Worm (Caenorhabditis elegans) whole organism, L4/young adult: ENCODE results near the gene rab-7.

ENCODE experiments used
- W03F9.2 ChIP-seq: fragments of 150-350 bp; optimal IDR thresholded peaks from 2 replicates; lab custom pipeline; 2014; ENCODE audit warnings: missing biosample characterization, missing genetic modification characterization
- dao-5 ChIP-seq: sonication (generic microtip); optimal IDR thresholded peaks from 2 replicates; lab custom pipeline; 2016; ENCODE audit warnings: missing genotype, missing genetic modification characterization, moderate library complexity, missing compliant biosample characterization
- him-1 ChIP-seq: sonication (generic microtip); optimal IDR thresholded peaks from 2 replicates; lab custom pipeline; 2016; ENCODE audit warnings: missing genotype, missing genetic modification reagents, missing genetic modification characterization, missing compliant biosample characterization

The rab-7 gene

DNA sequence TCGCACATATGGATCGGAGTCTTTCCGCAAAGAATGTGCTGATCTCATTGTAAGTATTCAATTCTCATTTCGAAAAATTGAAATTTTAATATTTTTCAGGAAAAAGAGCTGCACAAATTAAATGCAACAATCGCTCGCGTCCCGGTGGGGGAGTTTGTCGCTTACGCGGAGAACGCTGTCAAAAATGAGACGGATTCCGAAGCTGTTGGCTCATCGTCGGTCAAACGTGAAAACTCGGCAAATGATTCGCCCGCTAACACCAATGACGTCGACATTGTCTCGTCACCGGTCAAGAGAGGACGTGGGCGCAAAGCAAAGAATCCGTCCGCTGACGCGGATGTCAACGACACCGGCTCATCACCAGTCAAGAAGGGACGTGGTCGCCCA is 50.2 kb downstream of the rab-7 start:
- no peak for TF ChIP-seq W03F9.2
- TF ChIP-seq dao-5 = no peak
- TF ChIP-seq him-1 = no peak

DNA sequence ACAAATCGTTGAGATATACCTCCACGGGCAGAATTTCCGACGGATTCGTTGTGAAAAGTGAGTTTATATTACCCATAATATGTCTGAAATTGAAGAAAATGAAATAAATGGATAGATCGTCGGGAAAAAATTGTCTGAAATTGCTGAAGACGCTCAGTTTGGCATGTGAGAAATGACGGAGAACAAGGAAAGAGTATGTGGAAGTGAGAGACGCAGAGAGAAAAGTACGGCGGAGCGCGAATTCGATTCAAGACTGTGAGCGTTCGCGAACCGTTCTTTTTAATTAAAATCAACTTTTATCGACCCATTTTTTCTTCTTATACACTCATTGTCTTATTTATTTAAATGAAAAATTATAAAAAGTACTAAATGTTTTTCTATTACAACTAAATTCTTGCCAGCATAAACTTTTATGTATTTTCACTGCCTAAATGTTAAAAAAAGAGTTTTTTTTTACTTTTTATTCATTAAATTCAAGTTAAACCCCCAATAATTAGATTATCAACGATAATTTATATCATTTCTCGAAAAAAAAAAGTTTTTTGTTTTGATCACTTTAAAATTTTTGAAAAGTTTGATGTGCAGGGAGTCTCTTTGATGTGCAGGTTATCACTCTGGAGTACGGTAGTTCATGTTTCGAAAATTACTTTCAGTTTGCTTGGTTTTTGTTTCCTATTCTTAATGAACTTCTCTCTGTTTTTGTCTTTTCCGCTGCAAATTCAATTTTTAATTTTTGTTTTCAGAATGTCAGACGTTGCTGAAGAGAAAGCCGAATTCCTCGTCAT is 50.8 kb downstream of the rab-7 start, which contains the start of the genes vps-15 and hmg-12:
Gene vps-15 (minus strand): TSS at position 83 of the 785 bp plus-strand sequence.
Gene hmg-12 (plus strand): TSS at position 744 of the 785 bp plus-strand sequence.
- TF ChIP-seq him-1 (no peak), W03F9.2 (peak; percentile 47), dao-5 (no peak)
